Worm (Caenorhabditis elegans) whole organism, L4 larva: ENCODE data around the gene rrsr-1.
A peak's percentile ranks its signal among the peaks of the same experiment; 100 is the strongest.

ENCODE experiments used
- D1046.2 ChIP-seq: fragments of 200-800 bp; sonication (Bioruptor generic); IDR thresholded peaks from 2 replicates; pipeline ENCODE4 v1.3.6; 2022; ENCODE audit warnings: missing genetic modification characterization, missing compliant biosample characterization
- F10B5.3 ChIP-seq: sonication (generic microtip); optimal IDR thresholded peaks from 2 replicates; lab custom pipeline; 2016; ENCODE audit warnings: mild to moderate bottlenecking, missing genetic modification characterization, missing compliant biosample characterization
- F37D6.2 ChIP-seq: sonication (generic microtip); optimal IDR thresholded peaks from 2 replicates; lab custom pipeline; 2016; ENCODE audit warnings: mild to moderate bottlenecking, missing genetic modification characterization, missing compliant biosample characterization
- R02D3.7 ChIP-seq: fragments of 150-350 bp; sonication (generic microtip); optimal IDR thresholded peaks from 3 replicates; lab custom pipeline; 2014; ENCODE audit warnings: missing biosample characterization, missing genetic modification characterization
- aha-1 ChIP-seq: fragments of 150-350 bp; peaks from one replicate; lab custom pipeline; 2014; ENCODE audit warnings: missing biosample characterization, missing genetic modification characterization
- ama-1 ChIP-seq: fragments of 150-350 bp; optimal IDR thresholded peaks from 2 replicates; lab custom pipeline; 2014; ENCODE audit warnings: inconsistent platforms, mixed read lengths
- ceh-20 ChIP-seq: fragments of 200-800 bp; sonication (Bioruptor generic); IDR thresholded peaks from 2 replicates; pipeline ENCODE4 v1.3.6; 2022; ENCODE audit warnings: missing genetic modification reagents, missing genetic modification characterization, missing compliant biosample characterization
- ceh-44 ChIP-seq: fragments of 200-800 bp; sonication (Bioruptor generic); IDR thresholded peaks from 2 replicates; pipeline ENCODE4 v1.3.6; 2022; ENCODE audit warnings: missing genetic modification reagents, missing genetic modification characterization, missing compliant biosample characterization
- ceh-62 ChIP-seq: sonication (generic microtip); optimal IDR thresholded peaks from 2 replicates; lab custom pipeline; 2017; ENCODE audit warnings: missing biosample characterization, missing genetic modification characterization
- ceh-82 ChIP-seq: sonication (generic microtip); optimal IDR thresholded peaks from 2 replicates; lab custom pipeline; 2017; ENCODE audit warnings: missing biosample characterization, missing genetic modification characterization
- cey-2 ChIP-seq: sonication (generic microtip); optimal IDR thresholded peaks from 3 replicates; lab custom pipeline; 2017; ENCODE audit warnings: missing genetic modification characterization, mild to moderate bottlenecking, missing compliant biosample characterization, antibody characterized with exemption, borderline replicate concordance; ENCODE audit not compliant: insufficient read depth
- daf-16 ChIP-seq, 3 experiments: sonication (generic microtip); optimal IDR thresholded peaks; 2 replicates each; lab custom pipeline; 2016 to 2017; ENCODE audit warnings: missing genetic modification characterization in 3 of 3, missing genetic modification reagents in 3 of 3, mild to moderate bottlenecking in 2 of 3, missing compliant biosample characterization in 2 of 3, missing biosample characterization in 1 of 3, moderate library complexity in 1 of 3
- dpl-1 ChIP-seq: fragments of 150-350 bp; optimal IDR thresholded peaks from 2 replicates; lab custom pipeline; 2014; ENCODE audit warnings: missing biosample characterization, missing genetic modification reagents, missing genetic modification characterization
- fos-1 ChIP-seq: fragments of 150-350 bp; optimal IDR thresholded peaks from 2 replicates; lab custom pipeline; 2014; ENCODE audit warnings: missing biosample characterization, missing genetic modification characterization
- hif-1 ChIP-seq, 2 experiments: sonication (generic microtip); optimal IDR thresholded peaks; 2 replicates each; lab custom pipeline; 2016 to 2017; ENCODE audit warnings: missing compliant biosample characterization in 2 of 2, missing genetic modification characterization in 2 of 2, missing genetic modification reagents in 2 of 2, missing genotype in 2 of 2, mild to moderate bottlenecking in 1 of 2
- lin-38 ChIP-seq: fragments of 200-800 bp; sonication (Bioruptor generic); IDR thresholded peaks from 2 replicates; pipeline ENCODE4 v1.3.6; 2022; ENCODE audit warnings: missing genetic modification reagents, missing genetic modification characterization, missing compliant biosample characterization
- lsy-2 ChIP-seq, 2 experiments: fragments of 150-350 bp in 1 of 2; sonication (generic microtip) in 1 of 2; optimal IDR thresholded peaks; 2 replicates each; lab custom pipeline; 2014 to 2017; ENCODE audit warnings: missing biosample characterization in 2 of 2, missing genetic modification characterization in 2 of 2
- madf-5 ChIP-seq, 2 experiments: fragments of 200-800 bp; sonication (Bioruptor generic); IDR thresholded peaks; 2 replicates each; pipeline ENCODE4 v1.3.6; 2022; ENCODE audit warnings: missing compliant biosample characterization in 2 of 2, missing genetic modification characterization in 2 of 2
- mes-2 ChIP-seq: sonication (generic microtip); optimal IDR thresholded peaks from 2 replicates; lab custom pipeline; 2016; ENCODE audit warnings: missing genotype, mild to moderate bottlenecking, missing genetic modification characterization, missing compliant biosample characterization; ENCODE audit not compliant: poor library complexity, severe bottlenecking
- nhr-10 ChIP-seq: fragments of 150-350 bp; optimal IDR thresholded peaks from 2 replicates; lab custom pipeline; 2014; ENCODE audit warnings: missing biosample characterization, missing genetic modification characterization
- nhr-11 ChIP-seq: fragments of 150-350 bp; optimal IDR thresholded peaks from 2 replicates; lab custom pipeline; 2014; ENCODE audit warnings: missing biosample characterization, missing genetic modification characterization
- nhr-111 ChIP-seq: fragments of 200-800 bp; sonication (Bioruptor generic); optimal IDR thresholded peaks from 2 replicates; lab custom pipeline; 2018; ENCODE audit warnings: mild to moderate bottlenecking, missing genetic modification characterization, missing compliant biosample characterization
- nhr-237 ChIP-seq: sonication (generic microtip); optimal IDR thresholded peaks from 2 replicates; lab custom pipeline; 2017; ENCODE audit warnings: missing biosample characterization, missing genetic modification characterization
- nhr-25 ChIP-seq: sonication (generic microtip); optimal IDR thresholded peaks from 2 replicates; lab custom pipeline; 2017; ENCODE audit warnings: missing genetic modification characterization, mild to moderate bottlenecking, missing compliant biosample characterization, antibody characterized with exemption, moderate library complexity, borderline replicate concordance; ENCODE audit not compliant: insufficient read depth
- nhr-42 ChIP-seq: fragments of 200-800 bp; sonication (Bioruptor generic); IDR thresholded peaks from 2 replicates; pipeline ENCODE4 v1.3.6; 2022; ENCODE audit warnings: missing genetic modification characterization, missing compliant biosample characterization
- nhr-6 ChIP-seq: fragments of 150-350 bp; optimal IDR thresholded peaks from 2 replicates; lab custom pipeline; 2014; ENCODE audit warnings: missing biosample characterization, missing genetic modification characterization
- nhr-77 ChIP-seq: fragments of 150-350 bp; optimal IDR thresholded peaks from 2 replicates; lab custom pipeline; 2014; ENCODE audit warnings: missing biosample characterization, missing genetic modification characterization
- pha-4 ChIP-seq, 2 experiments: fragments of 150-350 bp in 1 of 2; fragments of 200-800 bp in 1 of 2; sonication (Bioruptor generic) in 1 of 2; IDR thresholded peaks in 1 of 2; optimal IDR thresholded peaks in 1 of 2; 2 replicates each; pipeline versions ENCODE4 v1.3.6 to Lab custom; 2014 to 2022; ENCODE audit warnings: missing genetic modification characterization in 2 of 2, missing genetic modification reagents in 2 of 2, missing biosample characterization in 1 of 2, missing compliant biosample characterization in 1 of 2
- php-3 ChIP-seq: fragments of 200-800 bp; sonication (Bioruptor generic); IDR thresholded peaks from 2 replicates; pipeline ENCODE4 v1.3.6; 2022; ENCODE audit warnings: missing genetic modification reagents, missing genetic modification characterization, missing compliant biosample characterization
- rbr-2 ChIP-seq: sonication (generic microtip); optimal IDR thresholded peaks from 2 replicates; lab custom pipeline; 2016; ENCODE audit warnings: missing genotype, missing genetic modification characterization, missing compliant biosample characterization
- sdz-12 ChIP-seq: fragments of 200-800 bp; sonication (Bioruptor generic); optimal IDR thresholded peaks from 2 replicates; lab custom pipeline; 2018; ENCODE audit warnings: mild to moderate bottlenecking, missing genetic modification characterization, missing compliant biosample characterization
- unc-130 ChIP-seq: sonication (generic microtip); optimal IDR thresholded peaks from 2 replicates; lab custom pipeline; 2016; ENCODE audit warnings: missing genetic modification reagents, missing genetic modification characterization, missing compliant biosample characterization
- unc-39 ChIP-seq: sonication (generic microtip); optimal IDR thresholded peaks from 2 replicates; lab custom pipeline; 2017; ENCODE audit warnings: missing biosample characterization, missing genetic modification characterization
- unc-62 ChIP-seq, 3 experiments: fragments of 150-350 bp in 1 of 3; sonication (generic microtip); optimal IDR thresholded peaks in 2 of 3; peaks in 1 of 3; 1 replicate in 1 of 3; 2 replicates in 2 of 3; lab custom pipeline; 2014 to 2017; ENCODE audit warnings: missing biosample characterization in 3 of 3, missing genetic modification characterization in 3 of 3, missing genetic modification reagents in 3 of 3, missing genotype in 1 of 3
- zag-1 ChIP-seq: fragments of 150-350 bp; optimal IDR thresholded peaks from 2 replicates; lab custom pipeline; 2014; ENCODE audit warnings: missing biosample characterization, missing genetic modification characterization

rrsr-1 gene

ce11 chrV:14428865-14429264 lies 4.1 kb upstream of the rrsr-1 start, which contains the start of gene F23B12.1:
TSS of gene F23B12.1 (plus strand) at chrV:14429165.
- TF ChIP-seq F10B5.3 (tag; lab: Kevin White, UChicago), result no peak
- peak in 1 of 2 experiments; percentile 29 for TF ChIP-seq unc-62 (GFP tag; optimal IDR thresholded peaks at IDR 0.05 in 1 of 2; lab: Kevin White, UChicago)
- TF ChIP-seq unc-62 (tag; optimal IDR thresholded peaks at IDR 0.05; lab: Kevin White, UChicago), result no peak

- TF ChIP-seq aha-1 (tag; lab: Kevin White, UChicago) (peak; percentile 30), unc-62 (GFP tag; optimal IDR thresholded peaks at IDR 0.05 in 1 of 2; lab: Kevin White, UChicago) (peak in 1 of 2 experiments; percentile 99), unc-62 (tag; optimal IDR thresholded peaks at IDR 0.05; lab: Kevin White, UChicago) (no peak), unc-39 (tag; lab: Kevin White, UChicago) (no peak), php-3 (GFP tag; lab: Robert Waterston, UW) (no peak)
Observed at ce11 chrV:14427069-14427825, 2.4 kb upstream of the rrsr-1 start.

- TF ChIP-seq R02D3.7, result no peak
- TF ChIP-seq unc-62 (GFP tag; optimal IDR thresholded peaks at IDR 0.05 in 1 of 2; lab: Kevin White, UChicago), result peak in 1 of 2 experiments; percentile 63
- no peak for TF ChIP-seq unc-62 (tag; optimal IDR thresholded peaks at IDR 0.05; lab: Kevin White, UChicago)
Observed at ce11 chrV:14426013-14426412, 1.2 kb upstream of the rrsr-1 start.

- TF ChIP-seq pha-4 (GFP tag; IDR thresholded peaks at IDR 0.05; lab: Robert Waterston, UW) (no peak), pha-4 (tag; optimal IDR thresholded peaks at IDR 0.05; lab: Kevin White, UChicago) (no peak), fos-1 (tag; lab: Kevin White, UChicago) (no peak), D1046.2 (GFP tag; lab: Robert Waterston, UW) (no peak), rbr-2 (tag; lab: Kevin White, UChicago) (peak; percentile 21), nhr-11 (tag; lab: Kevin White, UChicago) (no peak), zag-1 (tag; lab: Kevin White, UChicago) (no peak), ceh-82 (tag; lab: Kevin White, UChicago) (no peak), mes-2 (tag; lab: Kevin White, UChicago) (peak; percentile 77), hif-1 (tag; optimal IDR thresholded peaks at IDR 0.05; lab: Kevin White, UChicago) (peak in 1 of 2 experiments; percentile 74), ceh-62 (tag; lab: Kevin White, UChicago) (no peak), nhr-42 (GFP tag; lab: Robert Waterston, UW) (no peak), sdz-12 (GFP tag; lab: Kevin White, UChicago) (no peak), nhr-25 (tag; lab: Kevin White, UChicago) (peak; percentile 16), ceh-44 (no peak), lsy-2 (tag; optimal IDR thresholded peaks at IDR 0.05; lab: Kevin White, UChicago) (peak in 1 of 2 experiments; percentile 42), nhr-77 (tag; lab: Kevin White, UChicago) (no peak), nhr-237 (tag; lab: Kevin White, UChicago) (no peak), lin-38 (GFP tag; lab: Robert Waterston, UW) (peak; percentile 68), daf-16 (GFP tag; optimal IDR thresholded peaks at IDR 0.05; lab: Kevin White, UChicago) (no peak), daf-16 (tag; optimal IDR thresholded peaks at IDR 0.05; lab: Kevin White, UChicago) (peak; percentile 17), nhr-10 (tag; lab: Kevin White, UChicago) (no peak), ama-1 (lab: Kevin White, UChicago) (no peak), dpl-1 (GFP tag; lab: Kevin White, UChicago) (peak; percentile 28), nhr-6 (tag; lab: Kevin White, UChicago) (peak; percentile 64), unc-130 (GFP tag; lab: Kevin White, UChicago) (peak; percentile 47), nhr-111 (GFP tag; lab: Kevin White, UChicago) (no peak), F37D6.2 (tag; lab: Kevin White, UChicago) (peak; percentile 23), ceh-20 (GFP tag; lab: Robert Waterston, UW) (no peak), cey-2 (no peak), madf-5 (GFP tag; IDR thresholded peaks at IDR 0.05; lab: Robert Waterston, UW) (no peak)
- TF ChIP-seq, all 104 proteins: peak for 11
Observed at ce11 chrV:14423268-14423667, 1.5 kb downstream of the rrsr-1 start, which contains the start of gene rpoa-12. TSS of gene rpoa-12 (minus strand) at chrV:14423304.
